Fruit fly (Drosophila melanogaster) whole organism, embryonic: ENCODE results near the gene CG32425.

Experiments
- Adf1 ChIP-seq: fragments of 200-800 bp; sonication (Bioruptor generic); IDR thresholded peaks from 2 replicates; pipeline ENCODE4 v1.3.6; 2022; ENCODE audit warnings: missing biosample characterization, missing genetic modification characterization
- Antp ChIP-seq: fragments of 200-800 bp; sonication (Bioruptor generic); optimal IDR thresholded peaks from 3 replicates; lab custom pipeline; 2016; ENCODE audit warnings: missing biosample characterization, missing genetic modification characterization
- Atf-2 ChIP-seq: fragments of 200-800 bp; sonication (Bioruptor generic); optimal IDR thresholded peaks from 2 replicates; lab custom pipeline; 2016; ENCODE audit warnings: missing biosample characterization, missing genetic modification characterization
- Atf6 ChIP-seq: fragments of 200-800 bp; sonication (Bioruptor generic); IDR thresholded peaks from 2 replicates; pipeline ENCODE4 v1.3.6; 2022; ENCODE audit warnings: missing biosample characterization, missing genetic modification characterization
- B-H1 ChIP-seq: fragments of 200-800 bp; sonication (Bioruptor generic); IDR thresholded peaks from 3 replicates; pipeline ENCODE4 v1.3.6; 2022; ENCODE audit warnings: missing biosample characterization, missing genetic modification characterization
- CG10543 ChIP-seq: fragments of 200-800 bp; sonication (Bioruptor generic); optimal IDR thresholded peaks from 3 replicates; lab custom pipeline; 2017; ENCODE audit warnings: missing biosample characterization, mild to moderate bottlenecking, missing genetic modification characterization, moderate library complexity
- CG11085 ChIP-seq: fragments of 200-800 bp; sonication (Bioruptor generic); IDR thresholded peaks from 2 replicates; pipeline ENCODE4 v1.3.6; 2022; ENCODE audit warnings: missing biosample characterization, missing genetic modification characterization
- CG14014 ChIP-seq: fragments of 200-800 bp; sonication (Bioruptor generic); IDR thresholded peaks from 2 replicates; pipeline ENCODE4 v1.3.6; 2022; ENCODE audit warnings: missing biosample characterization, missing genetic modification characterization
- CG14965 ChIP-seq: fragments of 200-800 bp; sonication (Bioruptor generic); optimal IDR thresholded peaks from 2 replicates; lab custom pipeline; 2016; ENCODE audit warnings: missing biosample characterization, missing genetic modification characterization, borderline replicate concordance
- CG15073 ChIP-seq: fragments of 200-800 bp; sonication (Bioruptor generic); optimal IDR thresholded peaks from 2 replicates; lab custom pipeline; 2016; ENCODE audit warnings: missing biosample characterization, missing genetic modification characterization
- CG17612 ChIP-seq: fragments of 200-800 bp; sonication (Bioruptor generic); IDR thresholded peaks from 2 replicates; pipeline ENCODE4 v1.3.6; 2022; ENCODE audit warnings: missing biosample characterization, missing genetic modification characterization
- CG2202 ChIP-seq: fragments of 200-800 bp; sonication (Bioruptor generic); optimal IDR thresholded peaks from 2 replicates; lab custom pipeline; 2018; ENCODE audit warnings: missing biosample characterization, mild to moderate bottlenecking, missing genetic modification characterization
- CG32767 ChIP-seq: fragments of 200-800 bp; sonication (Bioruptor generic); IDR thresholded peaks from 2 replicates; pipeline ENCODE4 v1.3.6; 2022; ENCODE audit warnings: missing biosample characterization, missing genetic modification characterization
- CG32772 ChIP-seq: fragments of 200-800 bp; sonication (Bioruptor generic); IDR thresholded peaks from 2 replicates; pipeline ENCODE4 v1.3.6; 2022; ENCODE audit warnings: missing biosample characterization, missing genetic modification characterization
- CG3281 ChIP-seq: fragments of 200-800 bp; sonication (Bioruptor generic); optimal IDR thresholded peaks from 3 replicates; lab custom pipeline; 2017; ENCODE audit warnings: missing biosample characterization, mild to moderate bottlenecking, missing genetic modification characterization
- CG4360 ChIP-seq: fragments of 200-800 bp; sonication (Bioruptor generic); IDR thresholded peaks from 2 replicates; pipeline ENCODE4 v1.3.6; 2022; ENCODE audit warnings: missing biosample characterization, missing genetic modification characterization
- CG4424 ChIP-seq: fragments of 200-800 bp; sonication (Bioruptor generic); optimal IDR thresholded peaks from 3 replicates; lab custom pipeline; 2016; ENCODE audit warnings: missing biosample characterization, missing genetic modification characterization
- CG6813 ChIP-seq: fragments of 200-800 bp; sonication (Bioruptor generic); optimal IDR thresholded peaks from 2 replicates; lab custom pipeline; 2017; ENCODE audit warnings: missing biosample characterization, missing genetic modification characterization, mild to moderate bottlenecking, moderate library complexity, missing genetic modification reagents
- CG8281 ChIP-seq: fragments of 200-800 bp; sonication (Bioruptor generic); optimal IDR thresholded peaks from 2 replicates; lab custom pipeline; 2018; ENCODE audit warnings: missing biosample characterization, mild to moderate bottlenecking, missing genetic modification characterization, moderate library complexity
- CG8359 ChIP-seq: fragments of 200-800 bp; sonication (Bioruptor generic); optimal IDR thresholded peaks from 2 replicates; lab custom pipeline; 2017; ENCODE audit warnings: missing biosample characterization, mild to moderate bottlenecking, missing genetic modification characterization, borderline replicate concordance
- Fer1 ChIP-seq: fragments of 200-800 bp; sonication (Bioruptor generic); optimal IDR thresholded peaks from 2 replicates; lab custom pipeline; 2017; ENCODE audit warnings: missing biosample characterization, mild to moderate bottlenecking, missing genetic modification characterization
- Hr78 ChIP-seq, 2 experiments: fragments of 200-800 bp in 1 of 2; fragments of >200 bp in 1 of 2; sonication (Bioruptor generic) in 1 of 2; optimal IDR thresholded peaks; 2 replicates each; lab custom pipeline; 2017 to 2019; ENCODE audit warnings: missing biosample characterization in 2 of 2, missing genetic modification characterization in 2 of 2, mild to moderate bottlenecking in 1 of 2, moderate library complexity in 1 of 2
- NK7.1 ChIP-seq: fragments of 200-800 bp; sonication (Bioruptor generic); optimal IDR thresholded peaks from 3 replicates; lab custom pipeline; 2016; ENCODE audit warnings: missing biosample characterization, missing genetic modification characterization
- Six4 ChIP-seq: fragments of 200-800 bp; sonication (Bioruptor generic); optimal IDR thresholded peaks from 2 replicates; lab custom pipeline; 2016; ENCODE audit warnings: missing biosample characterization, missing genetic modification characterization
- Spps ChIP-seq: fragments of 200-800 bp; sonication (Bioruptor generic); optimal IDR thresholded peaks from 2 replicates; lab custom pipeline; 2018; ENCODE audit warnings: missing biosample characterization, mild to moderate bottlenecking, missing genetic modification characterization
- Sry-δ ChIP-seq: fragments of 200-800 bp; sonication (Bioruptor generic); optimal IDR thresholded peaks from 2 replicates; lab custom pipeline; 2016; ENCODE audit warnings: missing biosample characterization, missing genetic modification characterization
- TFAM ChIP-seq: fragments of 200-800 bp; sonication (Bioruptor generic); optimal IDR thresholded peaks from 2 replicates; lab custom pipeline; 2017; ENCODE audit warnings: missing biosample characterization, missing genetic modification characterization, inconsistent platforms
- Usf ChIP-seq: fragments of 200-800 bp; sonication (Bioruptor generic); optimal IDR thresholded peaks from 2 replicates; lab custom pipeline; 2017; ENCODE audit warnings: missing genotype, missing biosample characterization, missing genetic modification characterization
- YL-1 ChIP-seq: fragments of 200-800 bp; sonication (Bioruptor generic); optimal IDR thresholded peaks from 3 replicates; lab custom pipeline; 2017; ENCODE audit warnings: missing biosample characterization, mild to moderate bottlenecking, missing genetic modification characterization
- ara ChIP-seq: fragments of 200-800 bp; sonication (Bioruptor generic); IDR thresholded peaks from 2 replicates; pipeline ENCODE4 v1.3.6; 2022; ENCODE audit warnings: missing biosample characterization, missing genetic modification characterization
- br ChIP-seq: fragments of >200 bp; optimal IDR thresholded peaks from 2 replicates; lab custom pipeline; 2017
- crc ChIP-seq: fragments of 200-800 bp; sonication (Bioruptor generic); optimal IDR thresholded peaks from 2 replicates; lab custom pipeline; 2016; ENCODE audit warnings: missing biosample characterization, missing genetic modification characterization
- crp ChIP-seq, 2 experiments: fragments of 200-800 bp; sonication (Bioruptor generic); optimal IDR thresholded peaks; 2 replicates in 1 of 2; 3 replicates in 1 of 2; lab custom pipeline; 2017; ENCODE audit warnings: missing biosample characterization in 2 of 2, missing genetic modification characterization in 2 of 2, mild to moderate bottlenecking in 1 of 2, moderate library complexity in 1 of 2
- dimm ChIP-seq: fragments of 200-800 bp; sonication (Bioruptor generic); IDR thresholded peaks from 2 replicates; pipeline ENCODE4 v1.3.6; 2022; ENCODE audit warnings: missing biosample characterization, missing genetic modification characterization
- ems ChIP-seq: fragments of 200-800 bp; sonication (Bioruptor generic); optimal IDR thresholded peaks from 3 replicates; lab custom pipeline; 2016; ENCODE audit warnings: missing biosample characterization, missing genetic modification characterization
- ewg ChIP-seq: fragments of 200-800 bp; sonication (Bioruptor generic); optimal IDR thresholded peaks from 3 replicates; lab custom pipeline; 2017; ENCODE audit warnings: mild to moderate bottlenecking, missing biosample characterization, missing genetic modification reagents, missing genetic modification characterization
- fd64A ChIP-seq: fragments of 200-800 bp; sonication (Bioruptor generic); optimal IDR thresholded peaks from 3 replicates; lab custom pipeline; 2018; ENCODE audit warnings: missing biosample characterization, mild to moderate bottlenecking, missing genetic modification characterization
- ftz-f1 ChIP-seq: fragments of 200-800 bp; sonication (Bioruptor generic); optimal IDR thresholded peaks from 2 replicates; lab custom pipeline; 2016; ENCODE audit warnings: missing biosample characterization, missing genetic modification characterization
- klu ChIP-seq: fragments of 200-800 bp; sonication (Bioruptor generic); IDR thresholded peaks from 2 replicates; pipeline ENCODE4 v1.3.6; 2022; ENCODE audit warnings: missing biosample characterization, missing genetic modification characterization
- knrl ChIP-seq: fragments of 200-800 bp; sonication (Bioruptor generic); IDR thresholded peaks from 3 replicates; pipeline ENCODE4 v1.3.6; 2022; ENCODE audit warnings: missing biosample characterization, missing genetic modification characterization; ENCODE audit not compliant: partially characterized antibody
- lbe ChIP-seq: fragments of 200-800 bp; sonication (Bioruptor generic); optimal IDR thresholded peaks from 2 replicates; lab custom pipeline; 2016; ENCODE audit warnings: missing biosample characterization, mild to moderate bottlenecking, missing genetic modification characterization
- lola ChIP-seq, 3 experiments: fragments of >200 bp in 2 of 3; fragments of 200-800 bp in 1 of 3; sonication (Bioruptor generic) in 1 of 3; optimal IDR thresholded peaks; 2 replicates each; lab custom pipeline; 2017 to 2019; ENCODE audit warnings: missing biosample characterization in 3 of 3, missing genetic modification characterization in 3 of 3, mild to moderate bottlenecking in 1 of 3, moderate library complexity in 1 of 3
- nom ChIP-seq: fragments of 200-800 bp; sonication (Bioruptor generic); optimal IDR thresholded peaks from 2 replicates; lab custom pipeline; 2017; ENCODE audit warnings: missing biosample characterization, missing genetic modification characterization, mild to moderate bottlenecking, moderate library complexity, missing genetic modification reagents
- pum ChIP-seq: fragments of 200-800 bp; sonication (Bioruptor generic); optimal IDR thresholded peaks from 2 replicates; lab custom pipeline; 2016; ENCODE audit warnings: missing biosample characterization, missing genetic modification characterization
- schlank ChIP-seq: fragments of 200-800 bp; sonication (Bioruptor generic); optimal IDR thresholded peaks from 2 replicates; lab custom pipeline; 2018; ENCODE audit warnings: missing biosample characterization, mild to moderate bottlenecking, missing genetic modification characterization
- sima ChIP-seq: fragments of 200-800 bp; sonication (Bioruptor generic); optimal IDR thresholded peaks from 2 replicates; lab custom pipeline; 2016; ENCODE audit warnings: missing biosample characterization, missing genetic modification characterization
- sna ChIP-seq: fragments of 200-800 bp; sonication (Bioruptor generic); IDR thresholded peaks from 2 replicates; pipeline ENCODE4 v1.3.6; 2022; ENCODE audit warnings: missing biosample characterization, missing genetic modification characterization; ENCODE audit not compliant: partially characterized antibody
- trem ChIP-seq: fragments of 200-800 bp; optimal IDR thresholded peaks from 3 replicates; lab custom pipeline; 2019; ENCODE audit warnings: missing biosample characterization, mild to moderate bottlenecking, missing genetic modification characterization, moderate library complexity
- usp ChIP-seq: fragments of >200 bp; optimal IDR thresholded peaks from 2 replicates; lab custom pipeline; 2017; ENCODE audit warnings: missing biosample characterization, missing genetic modification characterization
- zen ChIP-seq: fragments of 200-800 bp; sonication (Bioruptor generic); optimal IDR thresholded peaks from 3 replicates; lab custom pipeline; 2018; ENCODE audit warnings: missing biosample characterization, mild to moderate bottlenecking, missing genetic modification characterization, moderate library complexity
- zfh1 ChIP-seq: fragments of 200-800 bp; sonication (Bioruptor generic); IDR thresholded peaks from 3 replicates; pipeline ENCODE4 v1.3.6; 2022; ENCODE audit warnings: missing biosample characterization, missing genetic modification characterization

The CG32425 gene

dm6 chr3L:20474789-20475208, 22.3 kb upstream of the CG32425 start (continued):
- no peak for TF ChIP-seq Adf1 (GFP tag; lab: Robert Waterston, UW)
- TF ChIP-seq zen (tag; lab: Kevin White, UChicago), result peak; percentile 77
- no peak for TF ChIP-seq usp (GFP tag; lab: Kevin White, UChicago)
- no peak for TF ChIP-seq zfh1 (GFP tag; lab: Robert Waterston, UW)
- no peak for TF ChIP-seq CG8359 (GFP tag; lab: Kevin White, UChicago)
- TF ChIP-seq YL-1 (GFP tag; lab: Kevin White, UChicago), result peak; percentile 68
- TF ChIP-seq CG4424 (GFP tag; lab: Kevin White, UChicago), result peak; percentile 88
- no peak for TF ChIP-seq CG14014 (GFP tag; lab: Robert Waterston, UW)
- peak; percentile 43 for TF ChIP-seq Spps (tag; lab: Kevin White, UChicago)
- no peak for TF ChIP-seq dimm (GFP tag; lab: Robert Waterston, UW)
- TF ChIP-seq Sry-δ (GFP tag; lab: Kevin White, UChicago), result peak; percentile 48
- TF ChIP-seq ewg, result peak; percentile 68
- no peak for TF ChIP-seq B-H1
- no peak for TF ChIP-seq knrl
- TF ChIP-seq fd64A (GFP tag; lab: Kevin White, UChicago), result peak; percentile 41
- TF ChIP-seq ara (GFP tag; lab: Robert Waterston, UW), result no peak
- TF ChIP-seq Atf6, result no peak
- TF ChIP-seq CG32772, result no peak
- TF ChIP-seq CG11085 (GFP tag; lab: Robert Waterston, UW), result no peak
- no peak for TF ChIP-seq CG17612 (GFP tag; lab: Robert Waterston, UW)
- no peak for TF ChIP-seq br (lab: Kevin White, UChicago)
- peak; percentile 88 for TF ChIP-seq CG3281 (GFP tag; lab: Kevin White, UChicago)
- peak; percentile 37 for TF ChIP-seq CG15073
- no peak for TF ChIP-seq CG14965 (GFP tag; lab: Kevin White, UChicago)
- no peak for TF ChIP-seq CG32767
- peak; percentile 74 for TF ChIP-seq schlank (tag; lab: Kevin White, UChicago)
- TF ChIP-seq CG6813 (GFP tag; lab: Kevin White, UChicago), result peak; percentile 82
- peak; percentile 47 for TF ChIP-seq Usf (GFP tag; lab: Kevin White, UChicago)
- TF ChIP-seq klu (GFP tag; lab: Robert Waterston, UW), result no peak
- TF ChIP-seq Atf-2 (GFP tag; lab: Kevin White, UChicago), result peak; percentile 74
- TF ChIP-seq sna (GFP tag; lab: Robert Waterston, UW), result no peak
- peak in 1 of 3 experiments; percentile 69 for TF ChIP-seq lola (GFP tag; optimal IDR thresholded peaks at IDR 0.05; lab: Kevin White, UChicago)
- TF ChIP-seq lbe, result peak; percentile 71
- peak in 1 of 2 experiments; percentile 69 for TF ChIP-seq Hr78 (GFP tag; optimal IDR thresholded peaks at IDR 0.05; lab: Kevin White, UChicago)
- TF ChIP-seq Six4 (GFP tag; lab: Kevin White, UChicago), result peak; percentile 83
- TF ChIP-seq Antp (GFP tag; lab: Kevin White, UChicago), result peak; percentile 79
- peak; percentile 94 for TF ChIP-seq CG10543
- peak; percentile 90 for TF ChIP-seq Fer1 (GFP tag; lab: Kevin White, UChicago)
- TF ChIP-seq pum (GFP tag; lab: Kevin White, UChicago), result peak; percentile 80
- peak; percentile 66 for TF ChIP-seq NK7.1 (GFP tag; lab: Kevin White, UChicago)
- peak; percentile 46 to 93 for TF ChIP-seq crp (GFP tag; optimal IDR thresholded peaks at IDR 0.05; lab: Kevin White, UChicago)
- TF ChIP-seq crc, result peak; percentile 76
- peak; percentile 62 for TF ChIP-seq CG8281
- peak; percentile 59 for TF ChIP-seq sima (GFP tag; lab: Kevin White, UChicago)
- TF ChIP-seq CG4360 (GFP tag; lab: Robert Waterston, UW), result no peak
- TF ChIP-seq ftz-f1 (GFP tag; lab: Kevin White, UChicago), result peak; percentile 49
- peak; percentile 70 for TF ChIP-seq trem (tag; lab: Kevin White, UChicago)
- TF ChIP-seq CG2202, result peak; percentile 51
- peak; percentile 19 for TF ChIP-seq TFAM
- TF ChIP-seq ems (GFP tag; lab: Kevin White, UChicago), result peak; percentile 74
- peak; percentile 51 for TF ChIP-seq nom
